Worm (Caenorhabditis elegans) whole organism, young adult: ENCODE data around the gene F46B3.8.

Experiments
- F49E8.2 ChIP-seq: sonication (generic microtip); optimal IDR thresholded peaks from 3 replicates; lab custom pipeline; 2017; ENCODE audit warnings: missing genetic modification characterization, mild to moderate bottlenecking, missing compliant biosample characterization, antibody characterized with exemption, moderate library complexity; ENCODE audit not compliant: insufficient read depth
- Y53F4B.3 ChIP-seq: fragments of 200-800 bp; sonication (Bioruptor generic); IDR thresholded peaks from 2 replicates; pipeline ENCODE4 v1.3.6; 2022; ENCODE audit warnings: missing genetic modification reagents, missing genetic modification characterization, missing compliant biosample characterization
- Y53G8AR.9 ChIP-seq: fragments of 200-800 bp; sonication (Bioruptor generic); conservative IDR thresholded peaks from 2 replicates; pipeline ENCODE4 v1.3.6; 2022; ENCODE audit warnings: missing genetic modification reagents, missing genetic modification characterization, missing compliant biosample characterization
- ceh-100 ChIP-seq: fragments of 200-800 bp; sonication (Bioruptor generic); IDR thresholded peaks from 2 replicates; pipeline ENCODE4 v1.3.6; 2022; ENCODE audit warnings: missing genetic modification reagents, missing genetic modification characterization, missing compliant biosample characterization
- hrde-1 ChIP-seq: sonication (generic microtip); optimal IDR thresholded peaks from 2 replicates; lab custom pipeline; 2016; ENCODE audit warnings: missing genetic modification characterization, mild to moderate bottlenecking, missing compliant biosample characterization, moderate library complexity, missing genotype, missing genetic modification reagents, borderline replicate concordance
- mcd-1 ChIP-seq: fragments of 200-800 bp; sonication (Bioruptor generic); IDR thresholded peaks from 2 replicates; pipeline ENCODE4 v1.3.6; 2022; ENCODE audit warnings: missing genetic modification reagents, missing genetic modification characterization, missing compliant biosample characterization
- tlf-1 ChIP-seq: fragments of 200-800 bp; sonication (Bioruptor generic); optimal IDR thresholded peaks from 2 replicates; lab custom pipeline; 2018; ENCODE audit warnings: mild to moderate bottlenecking, missing genetic modification characterization, missing compliant biosample characterization
- unc-62 ChIP-seq: fragments of 150-350 bp; optimal IDR thresholded peaks from 2 replicates; lab custom pipeline; 2014; ENCODE audit warnings: missing biosample characterization, missing genetic modification reagents, missing genetic modification characterization
- ztf-28 ChIP-seq: fragments of 200-800 bp; sonication (Bioruptor generic); IDR thresholded peaks from 2 replicates; pipeline ENCODE4 v1.3.6; 2022; ENCODE audit warnings: missing genetic modification reagents, missing genetic modification characterization, missing compliant biosample characterization

DNA sequence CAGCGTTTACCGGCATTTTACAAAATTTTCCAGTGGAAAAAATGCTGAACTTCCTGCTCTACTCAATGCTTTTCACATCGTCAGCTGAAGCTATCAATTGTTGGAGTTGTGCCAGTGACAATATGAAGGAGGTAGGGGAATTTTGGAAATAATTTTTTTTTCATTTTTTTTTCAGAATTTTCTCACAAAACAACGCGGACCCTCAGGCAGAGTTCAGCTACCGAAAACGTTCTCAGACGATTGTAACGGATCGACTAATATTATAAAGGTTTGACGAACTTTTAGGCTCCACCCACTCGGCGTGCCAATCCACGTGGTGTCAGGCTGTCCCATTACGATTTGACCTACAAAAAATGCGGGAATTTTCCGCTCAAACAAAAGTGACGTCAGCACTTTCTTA, 43.4 kb downstream of the F46B3.8 start, which contains the start of gene F26F2.8:
- TF ChIP-seq tlf-1 (GFP tag; lab: Kevin White, UChicago) (no peak), ztf-28 (no peak), Y53F4B.3 (GFP tag; lab: Robert Waterston, UW) (no peak), F49E8.2 (no peak), mcd-1 (GFP tag; lab: Robert Waterston, UW) (no peak), ceh-100 (GFP tag; lab: Robert Waterston, UW) (no peak), unc-62 (no peak), Y53G8AR.9 (GFP tag; lab: Robert Waterston, UW) (no peak), hrde-1 (tag; lab: Kevin White, UChicago) (no peak)
